Worm (Caenorhabditis elegans) whole organism, L2 larva: ENCODE measurements around the gene mgl-3.

Experiments used
- elt-3 ChIP-seq: sonication (generic microtip); optimal IDR thresholded peaks from 2 replicates; lab custom pipeline; 2017; ENCODE audit warnings: missing biosample characterization, missing genetic modification characterization
- fos-1 ChIP-seq: fragments of 150-350 bp; optimal IDR thresholded peaks from 2 replicates; lab custom pipeline; 2014; ENCODE audit warnings: missing biosample characterization, missing genetic modification characterization
- nhr-10 ChIP-seq: sonication (generic microtip); optimal IDR thresholded peaks from 2 replicates; lab custom pipeline; 2017; ENCODE audit warnings: missing biosample characterization, missing genetic modification characterization
- nhr-237 ChIP-seq: fragments of 150-350 bp; optimal IDR thresholded peaks from 2 replicates; lab custom pipeline; 2014; ENCODE audit warnings: missing biosample characterization, missing genetic modification characterization
- nhr-77 ChIP-seq: fragments of 150-350 bp; optimal IDR thresholded peaks from 2 replicates; lab custom pipeline; 2014; ENCODE audit warnings: missing biosample characterization, missing genetic modification characterization
- unc-55 ChIP-seq: fragments of 150-350 bp; sonication (generic microtip); optimal IDR thresholded peaks from 3 replicates; lab custom pipeline; 2014; ENCODE audit warnings: missing biosample characterization, missing genetic modification reagents, missing genetic modification characterization
- unc-62 ChIP-seq: fragments of 150-350 bp; optimal IDR thresholded peaks from 2 replicates; lab custom pipeline; 2014; ENCODE audit warnings: missing biosample characterization, missing genetic modification reagents, missing genetic modification characterization
- ztf-1 ChIP-seq: fragments of 200-800 bp; sonication (Bioruptor generic); conservative IDR thresholded peaks from 2 replicates; pipeline ENCODE4 v1.3.6; 2022; ENCODE audit warnings: missing genetic modification characterization, missing compliant biosample characterization

ce11 chrIV:5482723-5483122 lies 43.9 kb downstream of the mgl-3 start, which contains the start of gene T11F8.5:
- TF ChIP-seq nhr-10 (tag; lab: Kevin White, UChicago) (no peak), nhr-237 (tag; lab: Kevin White, UChicago) (no peak), fos-1 (tag; lab: Kevin White, UChicago) (no peak), elt-3 (no peak), unc-55 (no peak), nhr-77 (tag; lab: Kevin White, UChicago) (no peak), unc-62 (GFP tag; lab: Kevin White, UChicago) (no peak), ztf-1 (no peak)
